Fruit fly (Drosophila melanogaster): Measurements from ENCODE around the gene CG10428.

Gene CG10428

dm6 chr2L:18948065-18948723 is 490 bp upstream of the CG10428 start:
- no peak for TF ChIP-seq h (optimal IDR thresholded peaks at IDR 0.05)
- TF ChIP-seq Sin3A (optimal IDR thresholded peaks at IDR 0.05), result no peak
- TF ChIP-seq ttk (optimal IDR thresholded peaks at IDR 0.05), result no peak
- no peak for TF ChIP-seq psq (optimal IDR thresholded peaks at IDR 0.05)
- no peak for TF ChIP-seq insv (optimal IDR thresholded peaks at IDR 0.05)
- TF ChIP-seq Myc (optimal IDR thresholded peaks at IDR 0.05), result no peak

- no peak for TF ChIP-seq Sin3A (optimal IDR thresholded peaks at IDR 0.05)
- no peak for TF ChIP-seq insv (optimal IDR thresholded peaks at IDR 0.05)
- no peak for TF ChIP-seq Myc (optimal IDR thresholded peaks at IDR 0.05)
- TF ChIP-seq ttk (optimal IDR thresholded peaks at IDR 0.05), result no peak
- no peak for TF ChIP-seq h (optimal IDR thresholded peaks at IDR 0.05)
- no peak for TF ChIP-seq psq (optimal IDR thresholded peaks at IDR 0.05)
Measured at dm6 chr2L:18951674-18952073, 3.0 kb downstream of the CG10428 start, which contains the start of gene Nedd8. Gene Nedd8, minus strand, starts transcription at chr2L:18951837.

dm6 chr2L:18953512-18954254 is 5.0 kb downstream of the CG10428 start:
- TF ChIP-seq Sin3A (optimal IDR thresholded peaks at IDR 0.05) (no peak), h (optimal IDR thresholded peaks at IDR 0.05) (no peak), ttk (optimal IDR thresholded peaks at IDR 0.05) (no peak), psq (optimal IDR thresholded peaks at IDR 0.05) (no peak), Myc (optimal IDR thresholded peaks at IDR 0.05) (no peak), insv (optimal IDR thresholded peaks at IDR 0.05) (no peak)

- TF ChIP-seq ttk (optimal IDR thresholded peaks at IDR 0.05) (no peak), insv (optimal IDR thresholded peaks at IDR 0.05) (no peak), Myc (optimal IDR thresholded peaks at IDR 0.05) (no peak), Sin3A (optimal IDR thresholded peaks at IDR 0.05) (no peak), h (optimal IDR thresholded peaks at IDR 0.05) (no peak), psq (optimal IDR thresholded peaks at IDR 0.05) (no peak)
Measured at dm6 chr2L:18954255-18954715, 5.6 kb downstream of the CG10428 start, which contains the start of gene CG10621. Gene CG10621, minus strand, starts transcription at chr2L:18954431.

dm6 chr2L:18955666-18956065 is 7.0 kb downstream of the CG10428 start:
- TF ChIP-seq psq (optimal IDR thresholded peaks at IDR 0.05) (no peak), Myc (optimal IDR thresholded peaks at IDR 0.05) (no peak), Sin3A (optimal IDR thresholded peaks at IDR 0.05) (no peak), insv (optimal IDR thresholded peaks at IDR 0.05) (no peak), h (optimal IDR thresholded peaks at IDR 0.05) (no peak), ttk (optimal IDR thresholded peaks at IDR 0.05) (no peak)

dm6 chr2L:18957142-18957674 is 8.5 kb downstream of the CG10428 start, which contains the start of gene Bhmt:
Gene Bhmt, minus strand, starts transcription at chr2L:18957311.
- TF ChIP-seq psq (optimal IDR thresholded peaks at IDR 0.05), result no peak
- TF ChIP-seq Myc (optimal IDR thresholded peaks at IDR 0.05), result no peak
- no peak for TF ChIP-seq Sin3A (optimal IDR thresholded peaks at IDR 0.05)
- TF ChIP-seq insv (optimal IDR thresholded peaks at IDR 0.05), result no peak
- no peak for TF ChIP-seq h (optimal IDR thresholded peaks at IDR 0.05)
- TF ChIP-seq ttk (optimal IDR thresholded peaks at IDR 0.05), result no peak

- TF ChIP-seq psq (optimal IDR thresholded peaks at IDR 0.05), result no peak
- no peak for TF ChIP-seq ttk (optimal IDR thresholded peaks at IDR 0.05)
- TF ChIP-seq Sin3A (optimal IDR thresholded peaks at IDR 0.05), result no peak
- no peak for TF ChIP-seq insv (optimal IDR thresholded peaks at IDR 0.05)
- no peak for TF ChIP-seq Myc (optimal IDR thresholded peaks at IDR 0.05)
- no peak for TF ChIP-seq h (optimal IDR thresholded peaks at IDR 0.05)
Measured at dm6 chr2L:18965367-18966213, 16.9 kb downstream of the CG10428 start.

- TF ChIP-seq Sin3A (optimal IDR thresholded peaks at IDR 0.05) (no peak), h (optimal IDR thresholded peaks at IDR 0.05) (no peak), psq (optimal IDR thresholded peaks at IDR 0.05) (no peak), insv (optimal IDR thresholded peaks at IDR 0.05) (no peak), ttk (optimal IDR thresholded peaks at IDR 0.05) (no peak)
Measured at dm6 chr2L:18966214-18966556, 17.5 kb downstream of the CG10428 start.

- TF ChIP-seq insv (optimal IDR thresholded peaks at IDR 0.05) (no peak), Sin3A (optimal IDR thresholded peaks at IDR 0.05) (no peak), Myc (optimal IDR thresholded peaks at IDR 0.05) (no peak), psq (optimal IDR thresholded peaks at IDR 0.05) (no peak), h (optimal IDR thresholded peaks at IDR 0.05) (no peak), ttk (optimal IDR thresholded peaks at IDR 0.05) (no peak)
Measured at dm6 chr2L:18966844-18967243, 18.2 kb downstream of the CG10428 start.

dm6 chr2L:18967897-18968296 is 19.2 kb downstream of the CG10428 start:
- TF ChIP-seq insv (optimal IDR thresholded peaks at IDR 0.05), result no peak
- no peak for TF ChIP-seq ttk (optimal IDR thresholded peaks at IDR 0.05)
- no peak for TF ChIP-seq Sin3A (optimal IDR thresholded peaks at IDR 0.05)
- TF ChIP-seq Myc (optimal IDR thresholded peaks at IDR 0.05), result no peak
- TF ChIP-seq h (optimal IDR thresholded peaks at IDR 0.05), result no peak
- TF ChIP-seq psq (optimal IDR thresholded peaks at IDR 0.05), result no peak

dm6 chr2L:18968370-18969105 is 19.9 kb downstream of the CG10428 start, which contains the start of the genes Nak and Tango6:
Gene Nak, minus strand, starts transcription at chr2L:18968744.
Gene Tango6, plus strand, starts transcription at chr2L:18969028.
- TF ChIP-seq Sin3A (optimal IDR thresholded peaks at IDR 0.05) (peak; percentile 96), psq (optimal IDR thresholded peaks at IDR 0.05) (no peak)
